Fruit fly (Drosophila melanogaster) whole organism, embryonic: Measurements from ENCODE around the gene CG18661.
A peak's percentile ranks its signal among the peaks of the same experiment; 100 is the strongest.

Source experiments
- Abd-B ChIP-seq: fragments of 200-800 bp; sonication (Bioruptor generic); optimal IDR thresholded peaks from 2 replicates; lab custom pipeline; 2018; ENCODE audit warnings: missing biosample characterization, mild to moderate bottlenecking, missing genetic modification characterization, moderate library complexity
- Atf6 ChIP-seq: fragments of 200-800 bp; sonication (Bioruptor generic); IDR thresholded peaks from 2 replicates; pipeline ENCODE4 v1.3.6; 2022; ENCODE audit warnings: missing biosample characterization, missing genetic modification characterization
- CG10366 ChIP-seq: fragments of 200-800 bp; sonication (Bioruptor generic); IDR thresholded peaks from 2 replicates; pipeline ENCODE4 v1.3.6; 2022; ENCODE audit warnings: missing biosample characterization, missing genetic modification characterization
- CG12219 ChIP-seq: fragments of 200-800 bp; sonication (Bioruptor generic); optimal IDR thresholded peaks from 3 replicates; lab custom pipeline; 2018; ENCODE audit warnings: missing biosample characterization, mild to moderate bottlenecking, missing genetic modification characterization
- CG13624 ChIP-seq: fragments of 200-800 bp; sonication (Bioruptor generic); optimal IDR thresholded peaks from 2 replicates; lab custom pipeline; 2016; ENCODE audit warnings: missing biosample characterization, missing genetic modification characterization
- CG13775 ChIP-seq: fragments of 200-800 bp; sonication (Bioruptor generic); optimal IDR thresholded peaks from 3 replicates; lab custom pipeline; 2017; ENCODE audit warnings: missing biosample characterization, mild to moderate bottlenecking, missing genetic modification characterization
- CG14710 ChIP-seq: fragments of 200-800 bp; sonication (Bioruptor generic); optimal IDR thresholded peaks from 3 replicates; lab custom pipeline; 2019; ENCODE audit warnings: missing biosample characterization, mild to moderate bottlenecking, missing genetic modification characterization, moderate library complexity
- CG14860 ChIP-seq: fragments of 200-800 bp; sonication (Bioruptor generic); IDR thresholded peaks from 3 replicates; pipeline ENCODE4 v1.3.6; 2022; ENCODE audit warnings: missing biosample characterization, missing genetic modification characterization; ENCODE audit not compliant: partially characterized antibody
- CG15073 ChIP-seq: fragments of 200-800 bp; sonication (Bioruptor generic); optimal IDR thresholded peaks from 2 replicates; lab custom pipeline; 2016; ENCODE audit warnings: missing biosample characterization, missing genetic modification characterization
- CG16863 ChIP-seq: fragments of 200-800 bp; sonication (Bioruptor generic); optimal IDR thresholded peaks from 3 replicates; lab custom pipeline; 2016; ENCODE audit warnings: missing biosample characterization, missing genetic modification characterization
- CG17802 ChIP-seq: fragments of 200-800 bp; sonication (Bioruptor generic); optimal IDR thresholded peaks from 2 replicates; lab custom pipeline; 2018; ENCODE audit warnings: missing biosample characterization, mild to moderate bottlenecking, missing genetic modification characterization, moderate library complexity
- CG1832 ChIP-seq: fragments of 200-800 bp; sonication (Bioruptor generic); optimal IDR thresholded peaks from 2 replicates; lab custom pipeline; 2017; ENCODE audit warnings: missing biosample characterization, mild to moderate bottlenecking, missing genetic modification characterization, inconsistent platforms
- CG30020 ChIP-seq: fragments of 200-800 bp; optimal IDR thresholded peaks from 2 replicates; lab custom pipeline; 2019; ENCODE audit warnings: missing biosample characterization, mild to moderate bottlenecking, missing genetic modification characterization, moderate library complexity
- CG31365 ChIP-seq: fragments of 200-800 bp; sonication (Bioruptor generic); optimal IDR thresholded peaks from 2 replicates; lab custom pipeline; 2018; ENCODE audit warnings: missing biosample characterization, mild to moderate bottlenecking, missing genetic modification characterization
- CG3163 ChIP-seq: fragments of 200-800 bp; sonication (Bioruptor generic); optimal IDR thresholded peaks from 3 replicates; lab custom pipeline; 2016; ENCODE audit warnings: missing biosample characterization, missing genetic modification characterization
- CG32772 ChIP-seq: fragments of 200-800 bp; sonication (Bioruptor generic); IDR thresholded peaks from 2 replicates; pipeline ENCODE4 v1.3.6; 2022; ENCODE audit warnings: missing biosample characterization, missing genetic modification characterization
- CG34376 ChIP-seq: fragments of 200-800 bp; sonication (Bioruptor generic); optimal IDR thresholded peaks from 2 replicates; lab custom pipeline; 2018; ENCODE audit warnings: missing biosample characterization, mild to moderate bottlenecking, missing genetic modification characterization
- CG5245 ChIP-seq: fragments of 200-800 bp; sonication (Bioruptor generic); optimal IDR thresholded peaks from 3 replicates; lab custom pipeline; 2016; ENCODE audit warnings: missing biosample characterization, missing genetic modification characterization
- CG6254 ChIP-seq: fragments of 200-800 bp; sonication (Bioruptor generic); optimal IDR thresholded peaks from 3 replicates; lab custom pipeline; 2017; ENCODE audit warnings: mild to moderate bottlenecking, missing biosample characterization, missing genetic modification reagents, missing genetic modification characterization
- CG8765 ChIP-seq: fragments of 200-800 bp; sonication (Bioruptor generic); IDR thresholded peaks from 2 replicates; pipeline ENCODE4 v1.3.6; 2022; ENCODE audit warnings: missing biosample characterization, missing genetic modification characterization
- CTCF ChIP-seq: fragments of 200-800 bp; sonication (Bioruptor generic); optimal IDR thresholded peaks from 2 replicates; lab custom pipeline; 2017; ENCODE audit warnings: missing biosample characterization, mild to moderate bottlenecking, missing genetic modification characterization, moderate library complexity
- Fer3 ChIP-seq: fragments of 200-800 bp; sonication (Bioruptor generic); optimal IDR thresholded peaks from 2 replicates; lab custom pipeline; 2018; ENCODE audit warnings: missing biosample characterization, mild to moderate bottlenecking, missing genetic modification characterization, moderate library complexity
- H2.0 ChIP-seq: fragments of 200-800 bp; sonication (Bioruptor generic); IDR thresholded peaks from 2 replicates; pipeline ENCODE4 v1.3.6; 2022; ENCODE audit warnings: missing biosample characterization, missing genetic modification characterization
- Jarid2 ChIP-seq: fragments of 200-800 bp; sonication (Bioruptor generic); optimal IDR thresholded peaks from 3 replicates; lab custom pipeline; 2017; ENCODE audit warnings: mild to moderate bottlenecking, missing biosample characterization, missing genetic modification reagents, missing genetic modification characterization
- Oli ChIP-seq: fragments of 200-800 bp; sonication (Bioruptor generic); optimal IDR thresholded peaks from 2 replicates; lab custom pipeline; 2018; ENCODE audit warnings: missing biosample characterization, mild to moderate bottlenecking, missing genetic modification characterization, moderate library complexity
- Optix ChIP-seq: fragments of 200-800 bp; sonication (Bioruptor generic); IDR thresholded peaks from 3 replicates; pipeline ENCODE4 v1.3.6; 2022; ENCODE audit warnings: missing biosample characterization, missing genetic modification characterization
- Rx ChIP-seq: fragments of 200-800 bp; sonication (Bioruptor generic); IDR thresholded peaks from 2 replicates; pipeline ENCODE4 v1.3.6; 2022; ENCODE audit warnings: missing biosample characterization, missing genetic modification characterization
- Scr ChIP-seq: fragments of 200-800 bp; sonication (Bioruptor generic); IDR thresholded peaks from 2 replicates; pipeline ENCODE4 v1.3.6; 2022; ENCODE audit warnings: missing biosample characterization, missing genetic modification characterization; ENCODE audit not compliant: partially characterized antibody
- Sox100B ChIP-seq: fragments of 200-800 bp; sonication (Bioruptor generic); optimal IDR thresholded peaks from 3 replicates; lab custom pipeline; 2018; ENCODE audit warnings: missing biosample characterization, mild to moderate bottlenecking, missing genetic modification characterization
- ash1 ChIP-seq: fragments of 200-800 bp; sonication (Bioruptor generic); optimal IDR thresholded peaks from 2 replicates; lab custom pipeline; 2018; ENCODE audit warnings: missing biosample characterization, mild to moderate bottlenecking, missing genetic modification characterization
- cwo ChIP-seq: fragments of 200-800 bp; sonication (Bioruptor generic); optimal IDR thresholded peaks from 3 replicates; lab custom pipeline; 2017; ENCODE audit warnings: missing biosample characterization, missing genetic modification characterization, mild to moderate bottlenecking, moderate library complexity, missing genetic modification reagents
- dmrt11E ChIP-seq: fragments of 200-800 bp; sonication (Bioruptor generic); optimal IDR thresholded peaks from 3 replicates; lab custom pipeline; 2018; ENCODE audit warnings: missing biosample characterization, mild to moderate bottlenecking, missing genetic modification characterization, moderate library complexity
- emc ChIP-seq: fragments of 200-800 bp; sonication (Bioruptor generic); optimal IDR thresholded peaks from 2 replicates; lab custom pipeline; 2016; ENCODE audit warnings: missing biosample characterization, missing genetic modification characterization
- ems ChIP-seq: fragments of 200-800 bp; sonication (Bioruptor generic); optimal IDR thresholded peaks from 3 replicates; lab custom pipeline; 2016; ENCODE audit warnings: missing biosample characterization, missing genetic modification characterization
- eve ChIP-seq, 2 experiments: fragments of >200 bp; optimal IDR thresholded peaks; 2 replicates each; lab custom pipeline; 2017; ENCODE audit warnings: missing biosample characterization in 2 of 2, missing genetic modification characterization in 2 of 2
- fd64A ChIP-seq: fragments of 200-800 bp; sonication (Bioruptor generic); optimal IDR thresholded peaks from 3 replicates; lab custom pipeline; 2018; ENCODE audit warnings: missing biosample characterization, mild to moderate bottlenecking, missing genetic modification characterization
- gsb ChIP-seq: fragments of 200-800 bp; sonication (Bioruptor generic); IDR thresholded peaks from 2 replicates; pipeline ENCODE4 v1.3.6; 2022; ENCODE audit warnings: missing biosample characterization, missing genetic modification characterization
- luna ChIP-seq: fragments of 200-800 bp; sonication (Bioruptor generic); optimal IDR thresholded peaks from 2 replicates; lab custom pipeline; 2016; ENCODE audit warnings: missing biosample characterization, missing genetic modification characterization
- pb ChIP-seq: fragments of 200-800 bp; sonication (Bioruptor generic); optimal IDR thresholded peaks from 3 replicates; lab custom pipeline; 2016; ENCODE audit warnings: missing biosample characterization, missing genetic modification characterization
- psq ChIP-seq: fragments of 200-800 bp; sonication (Bioruptor generic); optimal IDR thresholded peaks from 2 replicates; lab custom pipeline; 2017; ENCODE audit warnings: missing biosample characterization, missing genetic modification characterization
- ranshi ChIP-seq: fragments of 200-800 bp; sonication (Bioruptor generic); IDR thresholded peaks from 2 replicates; pipeline ENCODE4 v1.3.6; 2022; ENCODE audit warnings: missing biosample characterization, missing genetic modification characterization
- sc ChIP-seq, 3 experiments: fragments of >200 bp in 2 of 3; fragments of 200-800 bp in 1 of 3; sonication (Bioruptor generic) in 1 of 3; optimal IDR thresholded peaks; 2 replicates in 2 of 3; 3 replicates in 1 of 3; lab custom pipeline; 2017; ENCODE audit warnings: mild to moderate bottlenecking in 1 of 3, missing biosample characterization in 1 of 3, missing genetic modification characterization in 1 of 3, missing genetic modification reagents in 1 of 3
- sisA ChIP-seq: fragments of 200-800 bp; sonication (Bioruptor generic); IDR thresholded peaks from 2 replicates; pipeline ENCODE4 v1.3.6; 2022; ENCODE audit warnings: missing biosample characterization, missing genetic modification characterization
- ssp ChIP-seq: fragments of 200-800 bp; sonication (Bioruptor generic); IDR thresholded peaks from 2 replicates; pipeline ENCODE4 v1.3.6; 2022; ENCODE audit warnings: missing biosample characterization, missing genetic modification characterization
- tgo ChIP-seq: fragments of 200-800 bp; sonication (Bioruptor generic); IDR thresholded peaks from 3 replicates; pipeline ENCODE4 v1.3.6; 2022; ENCODE audit warnings: missing biosample characterization, missing genetic modification characterization
- toy ChIP-seq: fragments of 200-800 bp; sonication (Bioruptor generic); IDR thresholded peaks from 2 replicates; pipeline ENCODE4 v1.3.6; 2022; ENCODE audit warnings: missing biosample characterization, missing genetic modification characterization
- tup ChIP-seq: fragments of 200-800 bp; sonication (Bioruptor generic); optimal IDR thresholded peaks from 2 replicates; lab custom pipeline; 2016; ENCODE audit warnings: missing biosample characterization, mild to moderate bottlenecking, missing genetic modification characterization, moderate library complexity
- unpg ChIP-seq: fragments of 200-800 bp; sonication (Bioruptor generic); optimal IDR thresholded peaks from 3 replicates; lab custom pipeline; 2018; ENCODE audit warnings: missing biosample characterization, mild to moderate bottlenecking, missing genetic modification characterization, moderate library complexity
- wek ChIP-seq: fragments of 200-800 bp; sonication (Bioruptor generic); optimal IDR thresholded peaks from 3 replicates; lab custom pipeline; 2018; ENCODE audit warnings: missing biosample characterization, mild to moderate bottlenecking, missing genetic modification characterization, moderate library complexity

The CG18661 gene

dm6 chr2L:8951184-8951934 is 46.0 kb upstream of the CG18661 start, which contains the start of gene C1GalTA (continued):
- peak; percentile 77 for TF ChIP-seq CG17802 (tag; lab: Kevin White, UChicago)
- 0 out of 3 replicates have a peak, but pooled peaks have one; percentile 62 for TF ChIP-seq Optix
- peak; percentile 39 for TF ChIP-seq emc
- TF ChIP-seq CG15073 (GFP tag; lab: Kevin White, UChicago), result peak; percentile 35
- peak; percentile 99 for TF ChIP-seq CG14710 (tag; lab: Kevin White, UChicago)
- TF ChIP-seq unpg (GFP tag; lab: Kevin White, UChicago), result peak; percentile 99
- peak; percentile 11 for TF ChIP-seq pb
- TF ChIP-seq CG6254 (GFP tag; lab: Kevin White, UChicago), result peak; percentile 93
- peak; percentile 86 for TF ChIP-seq sisA (GFP tag; lab: Robert Waterston, UW)
- no peak for TF ChIP-seq CG1832 (GFP tag; lab: Kevin White, UChicago)
- TF ChIP-seq tup (GFP tag; lab: Kevin White, UChicago), result peak; percentile 28
- TF ChIP-seq fd64A (GFP tag; lab: Kevin White, UChicago), result peak; percentile 65
- peak; percentile 83 for TF ChIP-seq CG8765
- peak; percentile 97 for TF ChIP-seq CG13775 (GFP tag; lab: Kevin White, UChicago)
- TF ChIP-seq luna, result no peak
- peak; percentile 98 for TF ChIP-seq Oli (tag; lab: Kevin White, UChicago)
- peak; percentile 61 for TF ChIP-seq CG13624 (GFP tag; lab: Kevin White, UChicago)
- peak in 1 of 2 experiments; percentile 78 for TF ChIP-seq eve (GFP tag; optimal IDR thresholded peaks at IDR 0.05; lab: Kevin White, UChicago)
- peak; percentile 57 for TF ChIP-seq CG31365 (tag; lab: Kevin White, UChicago)
- TF ChIP-seq CG30020 (tag; lab: Kevin White, UChicago), result peak; percentile 92
- TF ChIP-seq tgo (GFP tag; lab: Robert Waterston, UW), result peak; percentile 98
- TF ChIP-seq ranshi (GFP tag; lab: Robert Waterston, UW), result peak; percentile 95
- peak; percentile 38 for TF ChIP-seq wek
- peak; percentile 94 for TF ChIP-seq CG32772 (GFP tag; lab: Robert Waterston, UW)
- TF ChIP-seq CG12219 (GFP tag; lab: Kevin White, UChicago), result peak; percentile 86
- peak; percentile 78 for TF ChIP-seq Rx
- TF ChIP-seq ash1, result no peak
- TF ChIP-seq dmrt11E (tag; lab: Kevin White, UChicago), result peak; percentile 98
- no peak for TF ChIP-seq Scr (GFP tag; lab: Robert Waterston, UW)
- TF ChIP-seq toy, result peak; percentile 90
- no peak for TF ChIP-seq CG14860 (GFP tag; lab: Robert Waterston, UW)
- peak; percentile 64 for TF ChIP-seq ems (GFP tag; lab: Kevin White, UChicago)
- TF ChIP-seq sc (optimal IDR thresholded peaks at IDR 0.05; lab: Kevin White, UChicago), result no peak
- TF ChIP-seq sc (GFP tag; optimal IDR thresholded peaks at IDR 0.05; lab: Kevin White, UChicago), result peak; percentile 97
- peak; percentile 91 for TF ChIP-seq ssp (GFP tag; lab: Robert Waterston, UW)
- peak; percentile 98 for TF ChIP-seq Fer3 (tag; lab: Kevin White, UChicago)
- TF ChIP-seq Abd-B (GFP tag; lab: Kevin White, UChicago), result peak; percentile 97
- peak; percentile 99 for TF ChIP-seq Sox100B (GFP tag; lab: Kevin White, UChicago)
- TF ChIP-seq Jarid2 (GFP tag; lab: Kevin White, UChicago), result peak; percentile 89
- peak; percentile 61 for TF ChIP-seq CTCF (GFP tag; lab: Kevin White, UChicago)
- peak; percentile 93 for TF ChIP-seq gsb (GFP tag; lab: Robert Waterston, UW)
- peak; percentile 84 for TF ChIP-seq CG5245 (GFP tag; lab: Kevin White, UChicago)
- peak; percentile 98 for TF ChIP-seq cwo
- peak; percentile 90 for TF ChIP-seq CG10366 (GFP tag; lab: Robert Waterston, UW)
- TF ChIP-seq Atf6 (GFP tag; lab: Robert Waterston, UW), result peak; percentile 96
- TF ChIP-seq CG16863 (GFP tag; lab: Kevin White, UChicago), result peak; percentile 56
- TF ChIP-seq H2.0 (GFP tag; lab: Robert Waterston, UW), result peak; percentile 91
- peak; percentile 93 for TF ChIP-seq CG34376 (GFP tag; lab: Kevin White, UChicago)
- peak; percentile 80 for TF ChIP-seq psq (GFP tag; lab: Kevin White, UChicago)
- peak; percentile 23 for TF ChIP-seq CG3163 (GFP tag; lab: Kevin White, UChicago)
